Fruit fly (Drosophila melanogaster) whole organism, embryonic: ENCODE data around the gene uncNacbeta.

Source experiments
- Abd-B ChIP-seq: fragments of 200-800 bp; sonication (Bioruptor generic); optimal IDR thresholded peaks from 2 replicates; lab custom pipeline; 2018; ENCODE audit warnings: missing biosample characterization, mild to moderate bottlenecking, missing genetic modification characterization, moderate library complexity
- B-H1 ChIP-seq: fragments of 200-800 bp; sonication (Bioruptor generic); IDR thresholded peaks from 3 replicates; pipeline ENCODE4 v1.3.6; 2022; ENCODE audit warnings: missing biosample characterization, missing genetic modification characterization
- Bgb ChIP-seq: fragments of 200-800 bp; sonication (Bioruptor generic); IDR thresholded peaks from 2 replicates; pipeline ENCODE4 v1.3.6; 2022; ENCODE audit warnings: missing biosample characterization, missing genetic modification characterization; ENCODE audit not compliant: partially characterized antibody
- Blimp-1 ChIP-seq: fragments of 200-800 bp; sonication (Bioruptor generic); optimal IDR thresholded peaks from 3 replicates; lab custom pipeline; 2018; ENCODE audit warnings: missing biosample characterization, missing genetic modification characterization, mild to moderate bottlenecking, moderate library complexity, missing genetic modification reagents
- CG11085 ChIP-seq: fragments of 200-800 bp; sonication (Bioruptor generic); IDR thresholded peaks from 2 replicates; pipeline ENCODE4 v1.3.6; 2022; ENCODE audit warnings: missing biosample characterization, missing genetic modification characterization
- CG11247 ChIP-seq: fragments of 200-800 bp; sonication (Bioruptor generic); IDR thresholded peaks from 2 replicates; pipeline ENCODE4 v1.3.6; 2022; ENCODE audit warnings: missing biosample characterization, missing genetic modification characterization
- CG14667 ChIP-seq: fragments of 200-800 bp; sonication (Bioruptor generic); IDR thresholded peaks from 2 replicates; pipeline ENCODE4 v1.3.6; 2022; ENCODE audit warnings: missing biosample characterization, missing genetic modification characterization
- CG14965 ChIP-seq: fragments of 200-800 bp; sonication (Bioruptor generic); optimal IDR thresholded peaks from 2 replicates; lab custom pipeline; 2016; ENCODE audit warnings: missing biosample characterization, missing genetic modification characterization, borderline replicate concordance
- CG15696 ChIP-seq: fragments of 200-800 bp; sonication (Bioruptor generic); optimal IDR thresholded peaks from 2 replicates; lab custom pipeline; 2019; ENCODE audit warnings: missing biosample characterization, mild to moderate bottlenecking, missing genetic modification characterization, moderate library complexity
- CG16863 ChIP-seq: fragments of 200-800 bp; sonication (Bioruptor generic); optimal IDR thresholded peaks from 3 replicates; lab custom pipeline; 2016; ENCODE audit warnings: missing biosample characterization, missing genetic modification characterization
- CG17361 ChIP-seq: fragments of 200-800 bp; sonication (Bioruptor generic); IDR thresholded peaks from 3 replicates; pipeline ENCODE4 v1.3.6; 2022; ENCODE audit warnings: missing biosample characterization, missing genetic modification characterization
- CG17385 ChIP-seq: fragments of 200-800 bp; sonication (Bioruptor generic); optimal IDR thresholded peaks from 3 replicates; lab custom pipeline; 2018; ENCODE audit warnings: missing biosample characterization, mild to moderate bottlenecking, missing genetic modification characterization
- CG2875 ChIP-seq: fragments of 200-800 bp; sonication (Bioruptor generic); optimal IDR thresholded peaks from 2 replicates; lab custom pipeline; 2017; ENCODE audit warnings: missing biosample characterization, mild to moderate bottlenecking, missing genetic modification characterization, missing genetic modification reagents
- CG31365 ChIP-seq: fragments of 200-800 bp; sonication (Bioruptor generic); optimal IDR thresholded peaks from 2 replicates; lab custom pipeline; 2018; ENCODE audit warnings: missing biosample characterization, mild to moderate bottlenecking, missing genetic modification characterization
- CG32767 ChIP-seq: fragments of 200-800 bp; sonication (Bioruptor generic); IDR thresholded peaks from 2 replicates; pipeline ENCODE4 v1.3.6; 2022; ENCODE audit warnings: missing biosample characterization, missing genetic modification characterization
- CG34376 ChIP-seq: fragments of 200-800 bp; sonication (Bioruptor generic); optimal IDR thresholded peaks from 2 replicates; lab custom pipeline; 2018; ENCODE audit warnings: missing biosample characterization, mild to moderate bottlenecking, missing genetic modification characterization
- CG4404 ChIP-seq: fragments of 200-800 bp; sonication (Bioruptor generic); IDR thresholded peaks from 2 replicates; pipeline ENCODE4 v1.3.6; 2022; ENCODE audit warnings: missing biosample characterization, missing genetic modification characterization
- CG4707 ChIP-seq: fragments of 200-800 bp; sonication (Bioruptor generic); optimal IDR thresholded peaks from 2 replicates; lab custom pipeline; 2018; ENCODE audit warnings: missing biosample characterization, mild to moderate bottlenecking, missing genetic modification characterization, moderate library complexity
- CG6175 ChIP-seq: fragments of 200-800 bp; sonication (Bioruptor generic); IDR thresholded peaks from 3 replicates; pipeline ENCODE4 v1.3.6; 2022; ENCODE audit warnings: missing biosample characterization, missing genetic modification characterization
- CG7928 ChIP-seq: fragments of 200-800 bp; sonication (Bioruptor generic); optimal IDR thresholded peaks from 2 replicates; lab custom pipeline; 2017; ENCODE audit warnings: missing biosample characterization, mild to moderate bottlenecking, missing genetic modification characterization
- CG8765 ChIP-seq: fragments of 200-800 bp; sonication (Bioruptor generic); IDR thresholded peaks from 2 replicates; pipeline ENCODE4 v1.3.6; 2022; ENCODE audit warnings: missing biosample characterization, missing genetic modification characterization
- CG9609 ChIP-seq: fragments of 200-800 bp; sonication (Bioruptor generic); optimal IDR thresholded peaks from 3 replicates; lab custom pipeline; 2016; ENCODE audit warnings: missing biosample characterization, missing genetic modification characterization
- Chrac-16 ChIP-seq: fragments of 200-800 bp; sonication (Bioruptor generic); optimal IDR thresholded peaks from 3 replicates; lab custom pipeline; 2016; ENCODE audit warnings: missing biosample characterization, missing genetic modification characterization
- ERR ChIP-seq: fragments of 200-800 bp; sonication (Bioruptor generic); optimal IDR thresholded peaks from 2 replicates; lab custom pipeline; 2016; ENCODE audit warnings: missing biosample characterization, missing genetic modification characterization
- Gsc ChIP-seq: fragments of 200-800 bp; sonication (Bioruptor generic); IDR thresholded peaks from 2 replicates; pipeline ENCODE4 v1.3.6; 2022; ENCODE audit warnings: missing biosample characterization, missing genetic modification characterization
- HmgD ChIP-seq: fragments of 200-800 bp; sonication (Bioruptor generic); optimal IDR thresholded peaks from 3 replicates; lab custom pipeline; 2016; ENCODE audit warnings: missing biosample characterization, missing genetic modification characterization
- Hr78 ChIP-seq, 2 experiments: fragments of 200-800 bp in 1 of 2; fragments of >200 bp in 1 of 2; sonication (Bioruptor generic) in 1 of 2; optimal IDR thresholded peaks; 2 replicates each; lab custom pipeline; 2017 to 2019; ENCODE audit warnings: missing biosample characterization in 2 of 2, missing genetic modification characterization in 2 of 2, mild to moderate bottlenecking in 1 of 2, moderate library complexity in 1 of 2
- Mes4 ChIP-seq: fragments of 200-800 bp; sonication (Bioruptor generic); optimal IDR thresholded peaks from 2 replicates; lab custom pipeline; 2016; ENCODE audit warnings: missing biosample characterization, missing genetic modification characterization
- Nf-YA ChIP-seq: fragments of 200-800 bp; sonication (Bioruptor generic); IDR thresholded peaks from 2 replicates; pipeline ENCODE4 v1.3.6; 2022; ENCODE audit warnings: missing biosample characterization, missing genetic modification characterization
- Oli ChIP-seq: fragments of 200-800 bp; sonication (Bioruptor generic); optimal IDR thresholded peaks from 2 replicates; lab custom pipeline; 2018; ENCODE audit warnings: missing biosample characterization, mild to moderate bottlenecking, missing genetic modification characterization, moderate library complexity
- Sox100B ChIP-seq: fragments of 200-800 bp; sonication (Bioruptor generic); optimal IDR thresholded peaks from 3 replicates; lab custom pipeline; 2018; ENCODE audit warnings: missing biosample characterization, mild to moderate bottlenecking, missing genetic modification characterization
- Sry-δ ChIP-seq: fragments of 200-800 bp; sonication (Bioruptor generic); optimal IDR thresholded peaks from 2 replicates; lab custom pipeline; 2016; ENCODE audit warnings: missing biosample characterization, missing genetic modification characterization
- Xbp1 ChIP-seq: fragments of 200-800 bp; sonication (Bioruptor generic); optimal IDR thresholded peaks from 3 replicates; lab custom pipeline; 2016; ENCODE audit warnings: missing biosample characterization, mild to moderate bottlenecking, missing genetic modification characterization
- bab2 ChIP-seq: fragments of 200-800 bp; sonication (Bioruptor generic); optimal IDR thresholded peaks from 2 replicates; lab custom pipeline; 2016; ENCODE audit warnings: missing biosample characterization, missing genetic modification characterization
- chinmo ChIP-seq: fragments of 200-800 bp; sonication (Bioruptor generic); IDR thresholded peaks from 4 replicates; pipeline ENCODE4 v1.3.6; 2022; ENCODE audit warnings: missing biosample characterization, missing genetic modification characterization; ENCODE audit not compliant: partially characterized antibody
- corto ChIP-seq: fragments of 200-800 bp; sonication (Bioruptor generic); optimal IDR thresholded peaks from 2 replicates; lab custom pipeline; 2016; ENCODE audit warnings: missing biosample characterization, mild to moderate bottlenecking, missing genetic modification characterization, moderate library complexity
- croc ChIP-seq: fragments of 200-800 bp; sonication (Bioruptor generic); conservative IDR thresholded peaks from 3 replicates; pipeline ENCODE4 v1.3.6; 2022; ENCODE audit warnings: missing biosample characterization, missing genetic modification characterization
- grn ChIP-seq: fragments of 200-800 bp; sonication (Bioruptor generic); optimal IDR thresholded peaks from 3 replicates; lab custom pipeline; 2017; ENCODE audit warnings: missing biosample characterization, missing genetic modification characterization
- gsb-n ChIP-seq: fragments of 200-800 bp; sonication (Bioruptor generic); optimal IDR thresholded peaks from 3 replicates; lab custom pipeline; 2018; ENCODE audit warnings: missing biosample characterization, mild to moderate bottlenecking, missing genetic modification characterization
- gt ChIP-seq: fragments of 200-800 bp; sonication (Bioruptor generic); IDR thresholded peaks from 2 replicates; pipeline ENCODE4 v1.3.6; 2022; ENCODE audit warnings: missing biosample characterization, missing genetic modification characterization
- kah ChIP-seq: fragments of 200-800 bp; sonication (Bioruptor generic); optimal IDR thresholded peaks from 2 replicates; lab custom pipeline; 2018; ENCODE audit warnings: missing biosample characterization, mild to moderate bottlenecking, missing genetic modification characterization
- lola ChIP-seq, 3 experiments: fragments of >200 bp in 2 of 3; fragments of 200-800 bp in 1 of 3; sonication (Bioruptor generic) in 1 of 3; optimal IDR thresholded peaks; 2 replicates each; lab custom pipeline; 2017 to 2019; ENCODE audit warnings: missing biosample characterization in 3 of 3, missing genetic modification characterization in 3 of 3, mild to moderate bottlenecking in 1 of 3, moderate library complexity in 1 of 3
- luna ChIP-seq: fragments of 200-800 bp; sonication (Bioruptor generic); optimal IDR thresholded peaks from 2 replicates; lab custom pipeline; 2016; ENCODE audit warnings: missing biosample characterization, missing genetic modification characterization
- mam ChIP-seq: fragments of 200-800 bp; sonication (Bioruptor generic); optimal IDR thresholded peaks from 3 replicates; lab custom pipeline; 2016; ENCODE audit warnings: missing biosample characterization, missing genetic modification characterization
- pum ChIP-seq: fragments of 200-800 bp; sonication (Bioruptor generic); optimal IDR thresholded peaks from 2 replicates; lab custom pipeline; 2016; ENCODE audit warnings: missing biosample characterization, missing genetic modification characterization
- repo ChIP-seq: fragments of 200-800 bp; sonication (Bioruptor generic); optimal IDR thresholded peaks from 2 replicates; lab custom pipeline; 2016; ENCODE audit warnings: missing biosample characterization, missing genetic modification characterization
- sima ChIP-seq: fragments of 200-800 bp; sonication (Bioruptor generic); optimal IDR thresholded peaks from 2 replicates; lab custom pipeline; 2016; ENCODE audit warnings: missing biosample characterization, missing genetic modification characterization
- sob ChIP-seq: fragments of 200-800 bp; sonication (Bioruptor generic); IDR thresholded peaks from 2 replicates; pipeline ENCODE4 v1.3.6; 2022; ENCODE audit warnings: missing biosample characterization, missing genetic modification characterization
- tna ChIP-seq: fragments of 200-800 bp; sonication (Bioruptor generic); IDR thresholded peaks from 2 replicates; pipeline ENCODE4 v1.3.6; 2022; ENCODE audit warnings: missing biosample characterization, missing genetic modification characterization; ENCODE audit not compliant: partially characterized antibody
- tup ChIP-seq: fragments of 200-800 bp; sonication (Bioruptor generic); optimal IDR thresholded peaks from 2 replicates; lab custom pipeline; 2016; ENCODE audit warnings: missing biosample characterization, mild to moderate bottlenecking, missing genetic modification characterization, moderate library complexity

uncNacbeta gene

dm6 chr2L:540572-541210 lies 22.9 kb downstream of the uncNacbeta start (continued):
- TF ChIP-seq Hr78 (GFP tag; optimal IDR thresholded peaks at IDR 0.05; lab: Kevin White, UChicago), result no peak
- peak; percentile 21 for TF ChIP-seq Mes4 (GFP tag; lab: Kevin White, UChicago)
- TF ChIP-seq CG17385 (GFP tag; lab: Kevin White, UChicago), result no peak
- no peak for TF ChIP-seq CG4404 (GFP tag; lab: Robert Waterston, UW)
- no peak for TF ChIP-seq corto
- peak; percentile 41 for TF ChIP-seq HmgD
- 0 out of 2 replicates have a peak, but pooled peaks have one; percentile 21 for TF ChIP-seq sob (GFP tag; lab: Robert Waterston, UW)
- no peak for TF ChIP-seq CG11247 (GFP tag; lab: Robert Waterston, UW)
- TF ChIP-seq pum, result no peak
- TF ChIP-seq CG8765, result no peak
- TF ChIP-seq kah (GFP tag; lab: Kevin White, UChicago), result no peak
- no peak for TF ChIP-seq Oli (tag; lab: Kevin White, UChicago)
- peak; percentile 52 for TF ChIP-seq grn (GFP tag; lab: Kevin White, UChicago)
- TF ChIP-seq CG15696 (tag; lab: Kevin White, UChicago), result peak; percentile 13
- TF ChIP-seq luna (GFP tag; lab: Kevin White, UChicago), result no peak
- no peak for TF ChIP-seq Gsc (GFP tag; lab: Robert Waterston, UW)
- peak; percentile 28 for TF ChIP-seq Abd-B (GFP tag; lab: Kevin White, UChicago)
- TF ChIP-seq CG2875 (GFP tag; lab: Kevin White, UChicago), result no peak
- TF ChIP-seq bab2, result peak; percentile 19
- TF ChIP-seq Sry-δ (GFP tag; lab: Kevin White, UChicago), result peak; percentile 35
- no peak for TF ChIP-seq repo (GFP tag; lab: Kevin White, UChicago)
- TF ChIP-seq chinmo (GFP tag; lab: Robert Waterston, UW), result 0 out of 4 replicates have a peak, but pooled peaks have one; percentile 68
- TF ChIP-seq CG7928 (GFP tag; lab: Kevin White, UChicago), result peak; percentile 9
- TF ChIP-seq gt (GFP tag; lab: Robert Waterston, UW), result no peak
- 0 out of 2 replicates have a peak, but pooled peaks have one; percentile 56 for TF ChIP-seq tna
- TF ChIP-seq ERR (GFP tag; lab: Kevin White, UChicago), result no peak
- TF ChIP-seq Bgb (GFP tag; lab: Robert Waterston, UW), result peak; percentile 50
- no peak for TF ChIP-seq mam
- TF ChIP-seq Xbp1 (GFP tag; lab: Kevin White, UChicago), result peak; percentile 25
- TF ChIP-seq CG14965 (GFP tag; lab: Kevin White, UChicago), result no peak
- TF ChIP-seq gsb-n (tag; lab: Kevin White, UChicago), result peak; percentile 65
- no peak for TF ChIP-seq lola (GFP tag; optimal IDR thresholded peaks at IDR 0.05; lab: Kevin White, UChicago)
- TF ChIP-seq sima, result no peak
- no peak for TF ChIP-seq B-H1 (GFP tag; lab: Robert Waterston, UW)
- no peak for TF ChIP-seq CG16863 (GFP tag; lab: Kevin White, UChicago)
- TF ChIP-seq Sox100B, result no peak
- TF ChIP-seq Chrac-16, result no peak
- no peak for TF ChIP-seq CG14667 (GFP tag; lab: Robert Waterston, UW)
- TF ChIP-seq tup (GFP tag; lab: Kevin White, UChicago), result no peak
- no peak for TF ChIP-seq croc
- no peak for TF ChIP-seq CG32767
- peak; percentile 47; the same call in 2 of the 3 replicates for TF ChIP-seq CG17361 (GFP tag; lab: Robert Waterston, UW)
- no peak for TF ChIP-seq Nf-YA
- TF ChIP-seq CG31365 (tag; lab: Kevin White, UChicago), result no peak
- TF ChIP-seq CG9609 (GFP tag; lab: Kevin White, UChicago), result no peak
- TF ChIP-seq CG6175 (GFP tag; lab: Robert Waterston, UW), result no peak
- no peak for TF ChIP-seq CG11085 (GFP tag; lab: Robert Waterston, UW)
- peak; percentile 79 for TF ChIP-seq CG34376 (GFP tag; lab: Kevin White, UChicago)
- TF ChIP-seq CG4707 (GFP tag; lab: Kevin White, UChicago), result no peak
- TF ChIP-seq Blimp-1, result no peak
